Worm (Caenorhabditis elegans): ENCODE data around the gene unc-52.

The unc-52 gene

DNA sequence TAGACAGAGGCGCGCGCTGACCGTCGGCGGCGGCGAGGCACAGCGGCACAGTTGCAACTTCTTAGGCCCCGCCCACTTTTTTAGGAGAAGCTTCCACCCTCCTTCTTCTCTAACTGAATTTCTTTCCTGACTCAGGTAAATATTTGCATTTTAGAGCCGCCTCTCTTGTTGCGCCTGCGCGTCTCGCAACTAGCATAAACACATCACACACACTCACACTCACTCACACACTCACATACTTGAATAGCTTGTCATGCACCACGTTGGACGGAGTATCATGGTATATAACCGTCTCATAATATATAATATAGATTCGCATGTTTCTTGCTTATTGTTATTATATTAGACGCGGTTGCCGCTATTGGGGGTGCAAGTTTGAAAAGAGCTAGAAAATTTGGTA lies at the start of gene unc-52:
unc-52 (minus strand) TSS at position 80 of the 400 bp plus-strand sequence.
- TF ChIP-seq unc-62 (GFP tag; optimal IDR thresholded peaks at IDR 0.05) = no peak

DNA sequence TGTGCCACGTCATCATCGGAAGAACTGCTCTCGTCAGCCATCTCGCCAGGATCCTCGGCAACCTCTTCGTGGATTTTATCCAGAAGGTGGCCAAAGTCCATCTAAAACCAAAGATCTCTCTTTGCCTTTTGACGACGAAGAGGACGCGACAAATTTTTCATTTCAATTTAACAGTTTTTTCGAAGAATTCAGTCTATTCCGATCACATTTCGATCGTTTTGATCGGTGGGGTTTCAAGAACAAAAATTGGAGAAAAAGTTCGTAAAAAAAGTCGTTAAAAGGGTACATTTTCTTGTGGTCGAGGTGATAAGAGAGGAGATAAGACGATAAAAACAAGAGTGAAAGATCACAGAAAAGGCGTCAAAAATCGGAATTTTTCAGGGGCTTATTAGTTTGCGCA lies 49.2 kb upstream of the unc-52 start, which contains the start of gene glna-1:
glna-1 (minus strand) TSS at position 101 of the 400 bp plus-strand sequence.
- TF ChIP-seq unc-62 (GFP tag; optimal IDR thresholded peaks at IDR 0.05) = no peak

DNA sequence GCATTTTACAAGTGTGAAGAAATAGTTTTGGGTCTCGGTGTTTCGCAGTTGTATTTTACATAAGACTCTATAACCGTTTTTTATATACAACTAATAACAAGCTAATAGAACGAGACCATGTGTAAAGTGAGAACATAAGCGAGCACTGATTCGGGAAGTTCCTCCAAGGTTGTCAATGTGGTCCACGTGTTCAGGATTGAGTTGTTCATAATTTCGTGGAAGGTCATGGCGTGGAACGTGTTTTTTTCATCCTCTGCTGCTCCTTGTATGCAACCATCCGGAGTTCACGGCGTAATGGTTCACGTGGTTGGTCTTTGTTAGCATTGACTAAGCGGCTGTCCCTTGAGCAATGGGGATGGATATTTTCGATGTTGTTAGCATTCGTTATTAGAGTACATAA lies 43.9 kb upstream of the unc-52 start:
- no peak for TF ChIP-seq unc-62 (GFP tag; optimal IDR thresholded peaks at IDR 0.05)

DNA sequence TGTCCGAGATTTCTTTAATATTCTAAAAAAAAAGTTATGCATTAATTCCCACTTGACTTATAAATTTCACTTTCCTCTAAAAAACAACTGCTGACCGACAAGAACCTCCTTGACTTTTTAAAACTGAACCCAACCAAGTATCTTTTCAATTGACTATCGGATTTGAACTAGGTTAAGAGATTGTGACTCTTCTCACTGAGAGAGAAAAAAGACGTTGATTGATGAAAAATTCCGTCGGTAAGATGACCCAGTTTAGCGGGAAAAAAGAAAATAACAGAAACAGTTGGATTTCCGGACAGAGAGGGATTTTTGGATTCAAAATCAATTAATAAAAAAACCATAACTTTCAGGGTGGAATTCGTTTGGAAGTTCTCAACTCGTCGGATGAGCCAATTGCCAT lies 22.2 kb upstream of the unc-52 start:
- TF ChIP-seq unc-62 (GFP tag; optimal IDR thresholded peaks at IDR 0.05) = no peak

DNA sequence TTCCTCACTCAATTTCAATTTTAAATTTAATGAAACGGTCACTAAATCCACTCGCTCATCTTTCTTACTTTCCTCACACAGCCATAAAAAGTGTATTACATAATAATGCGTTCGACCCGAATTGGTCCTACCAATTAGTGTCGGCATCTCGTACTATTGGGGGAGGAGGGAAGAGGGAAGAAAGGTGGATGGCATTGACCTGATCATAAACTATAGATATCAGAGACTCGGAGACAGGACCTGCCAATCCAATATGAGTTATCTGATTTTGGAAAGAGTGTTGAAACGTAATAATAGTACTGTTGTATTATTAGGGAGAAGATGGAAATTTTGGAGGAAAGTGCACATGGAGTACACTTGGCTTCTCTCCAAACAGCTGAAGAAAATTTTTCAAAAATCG lies 21.7 kb upstream of the unc-52 start:
- no peak for TF ChIP-seq unc-62 (GFP tag; optimal IDR thresholded peaks at IDR 0.05)

DNA sequence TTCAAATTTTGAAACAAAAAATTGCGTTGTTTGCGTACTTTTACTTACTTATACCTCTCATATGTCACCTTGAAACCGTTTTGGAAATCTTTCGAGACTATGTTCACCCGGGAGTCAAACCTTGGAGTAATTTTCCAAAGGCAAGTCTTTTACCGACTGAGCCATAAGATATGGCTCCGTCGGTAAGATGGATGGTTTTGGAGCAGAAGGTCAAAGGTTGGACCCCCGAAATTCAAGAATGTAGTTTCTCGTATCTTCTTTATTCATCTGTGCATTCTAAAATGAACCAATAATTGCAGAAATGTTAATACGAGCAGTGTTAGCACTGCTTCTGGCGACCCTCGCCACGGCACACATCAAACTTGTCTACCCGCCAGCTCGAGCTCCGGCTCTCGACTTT lies 21.0 kb upstream of the unc-52 start, which contains the start of gene C09F9.2:
C09F9.2 (plus strand) TSS at position 301 of the 400 bp plus-strand sequence.
- no peak for TF ChIP-seq unc-62 (GFP tag; optimal IDR thresholded peaks at IDR 0.05)

DNA sequence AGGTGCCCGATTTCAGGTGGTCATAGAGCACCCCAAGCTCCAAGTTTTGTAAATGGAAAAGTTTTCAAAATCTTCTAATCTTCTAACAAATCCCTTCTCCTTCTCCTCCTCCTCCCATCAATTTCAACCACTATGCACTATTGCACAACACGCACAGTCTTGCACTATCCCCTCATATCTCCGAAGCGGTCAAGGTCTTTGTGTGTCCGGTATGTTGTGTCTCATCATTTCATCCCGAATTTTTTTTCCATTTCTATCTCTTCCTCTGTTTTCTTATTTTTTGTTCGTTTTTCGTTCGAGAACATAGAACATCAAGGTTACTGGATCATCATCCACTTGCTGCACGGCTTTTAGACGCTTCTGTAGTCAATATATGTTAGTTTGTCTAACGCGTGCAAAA lies 19.9 kb upstream of the unc-52 start:
- no peak for TF ChIP-seq unc-62 (GFP tag; optimal IDR thresholded peaks at IDR 0.05)

DNA sequence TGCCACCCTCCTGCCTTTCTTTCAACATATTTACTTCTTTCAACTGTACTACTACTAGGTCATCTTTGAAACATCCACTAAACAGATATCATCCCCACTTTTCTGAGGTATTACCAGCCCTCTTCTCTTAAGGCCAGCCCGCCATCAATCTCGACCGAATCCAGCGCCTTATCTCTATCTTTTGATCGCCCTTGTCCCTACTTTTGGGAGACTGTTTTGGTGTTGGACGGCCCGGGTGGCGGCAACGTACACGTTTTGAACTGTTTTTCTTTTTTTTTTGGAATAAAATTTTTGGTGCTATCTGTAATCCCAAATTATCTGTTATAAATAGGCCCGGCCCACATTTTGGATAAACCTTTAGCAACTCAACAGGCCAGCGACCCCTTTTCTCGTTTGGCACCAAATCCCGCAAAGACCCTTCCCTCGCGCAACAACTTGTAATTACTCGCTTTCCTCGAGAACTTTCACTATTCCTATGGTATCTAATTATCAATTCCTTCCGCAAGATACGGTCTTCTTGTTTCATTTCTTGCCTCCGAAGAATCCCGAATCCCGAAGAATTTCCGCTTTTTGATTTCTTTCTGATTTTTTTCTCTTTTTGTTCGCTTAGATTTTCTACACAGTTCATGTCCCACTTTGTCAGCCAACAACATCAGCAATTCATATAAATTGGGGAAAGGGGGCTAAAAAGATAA lies 19.1 kb upstream of the unc-52 start:
- no peak for TF ChIP-seq unc-62 (GFP tag; optimal IDR thresholded peaks at IDR 0.05)

DNA sequence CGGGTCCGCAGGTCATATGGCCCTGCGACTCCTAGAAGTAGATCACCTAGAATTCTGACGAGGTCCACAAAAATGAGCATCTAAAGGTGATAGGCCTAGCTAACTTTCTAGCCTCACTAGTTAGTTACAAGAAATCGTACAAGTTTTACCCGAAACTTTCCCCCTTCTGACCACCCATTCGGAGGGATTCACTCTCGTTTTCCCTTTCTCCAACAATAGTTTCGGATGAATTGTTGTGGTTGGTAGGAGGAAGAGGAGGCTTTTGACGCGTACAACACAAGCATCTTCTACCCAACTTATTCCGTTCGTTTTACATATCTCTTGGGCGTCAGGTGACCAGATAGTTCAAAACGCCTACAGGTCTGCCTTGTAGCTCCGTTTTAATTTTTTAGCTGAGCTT lies 17.3 kb upstream of the unc-52 start:
- TF ChIP-seq unc-62 (GFP tag; optimal IDR thresholded peaks at IDR 0.05) = no peak

DNA sequence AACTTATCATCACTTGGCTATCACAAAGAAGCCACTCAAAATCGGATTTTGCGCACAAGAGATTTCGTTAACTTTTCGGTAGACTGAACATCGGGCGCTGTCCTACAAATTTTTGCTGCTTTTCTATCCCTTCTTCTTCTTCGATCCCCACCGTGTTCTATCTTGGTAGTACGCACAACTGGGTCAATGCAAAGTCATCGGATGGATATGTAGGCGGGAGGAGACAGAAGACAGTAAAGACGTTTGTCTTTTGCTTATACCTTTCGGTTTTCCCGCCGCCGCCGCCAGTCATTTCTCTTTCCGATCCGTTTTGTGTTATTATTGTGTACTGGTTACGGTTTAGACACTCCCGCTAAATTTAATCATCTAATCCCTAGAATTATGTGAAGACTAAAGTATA lies 15.8 kb upstream of the unc-52 start:
- TF ChIP-seq unc-62 (GFP tag; optimal IDR thresholded peaks at IDR 0.05) = no peak

DNA sequence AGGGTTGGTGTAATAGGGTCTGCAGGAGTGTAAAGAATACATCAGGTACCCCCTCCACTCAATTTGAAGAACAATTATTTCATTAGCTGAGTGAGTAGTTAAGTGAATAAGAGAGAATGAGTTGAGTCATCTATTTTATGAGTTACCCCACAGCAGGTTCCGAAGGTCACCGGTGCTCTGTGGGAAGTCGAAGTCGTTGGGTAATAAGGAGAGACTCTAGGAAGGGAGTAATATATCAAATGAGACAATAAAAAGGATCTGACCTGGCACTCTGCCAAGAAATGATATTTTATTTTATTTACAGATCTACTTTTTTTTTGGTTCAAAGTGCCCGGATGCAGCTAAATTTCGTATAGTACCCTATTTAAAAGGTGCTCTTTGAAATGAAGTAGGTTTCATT lies 13.8 kb upstream of the unc-52 start, which contains the start of gene C09F9.1:
C09F9.1 (plus strand) TSS at position 301 of the 400 bp plus-strand sequence.
- no peak for TF ChIP-seq unc-62 (GFP tag; optimal IDR thresholded peaks at IDR 0.05)

DNA sequence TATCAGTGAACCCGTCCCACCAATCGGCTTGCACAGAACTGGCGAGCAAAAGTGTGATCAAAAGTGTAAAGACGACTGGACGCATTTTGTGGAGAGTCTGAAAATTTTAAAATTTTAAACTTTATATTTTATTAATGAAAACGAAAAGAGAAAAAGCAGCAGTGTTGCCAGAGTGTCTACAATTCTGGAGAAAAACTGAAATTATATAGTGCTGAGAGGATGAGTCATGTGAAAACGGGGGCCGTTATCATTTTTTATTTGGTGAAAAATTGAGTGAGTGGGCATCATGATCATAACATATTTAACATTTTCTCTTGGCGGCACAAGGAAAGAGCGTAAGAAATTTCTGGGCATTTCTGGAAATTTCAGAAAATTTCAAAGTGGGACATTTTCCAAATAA lies 10.9 kb upstream of the unc-52 start, which contains the start of gene K02B7.3:
K02B7.3 (minus strand) TSS at position 101 of the 400 bp plus-strand sequence.
- no peak for TF ChIP-seq unc-62 (GFP tag; optimal IDR thresholded peaks at IDR 0.05)

DNA sequence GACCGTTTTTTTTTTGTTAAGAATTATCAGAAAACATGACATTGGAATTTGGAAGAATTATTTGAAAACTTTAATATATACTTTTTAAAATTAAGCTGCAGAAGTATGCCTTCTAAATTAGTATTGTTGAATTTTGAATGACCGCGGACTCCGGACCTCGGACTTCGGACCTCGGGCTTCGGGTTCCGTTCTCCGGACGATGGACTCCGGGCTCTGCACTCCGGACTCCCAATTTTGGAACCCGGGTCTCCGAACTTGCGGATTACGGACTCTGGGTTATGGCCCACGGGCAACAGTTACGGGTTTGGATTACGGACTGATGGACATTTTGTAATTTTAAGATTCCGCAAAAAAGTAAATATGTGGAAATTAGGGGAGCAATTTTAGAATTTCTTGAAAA lies 610 bp downstream of the unc-52 start:
- no peak for TF ChIP-seq unc-62 (GFP tag; optimal IDR thresholded peaks at IDR 0.05)

DNA sequence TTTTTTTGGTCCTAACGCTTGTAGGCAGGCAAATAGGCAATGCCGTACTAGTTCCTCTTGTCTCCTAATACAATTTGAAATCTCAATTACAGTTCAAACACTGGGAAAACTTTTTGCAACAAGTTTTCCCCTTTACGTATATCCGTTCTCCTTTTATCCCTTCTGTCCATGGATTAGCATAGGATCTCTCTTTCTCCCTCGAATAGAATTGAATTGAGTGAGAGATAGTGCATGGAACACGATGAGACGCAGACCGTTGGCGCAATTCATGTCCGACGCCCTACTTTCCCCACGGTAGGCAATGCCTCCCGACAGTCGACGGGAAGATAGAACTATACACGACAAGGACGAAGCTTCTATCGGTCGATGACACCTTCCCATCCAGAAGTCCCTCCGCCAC lies 6.1 kb downstream of the unc-52 start, which contains the start of gene hhat-1:
hhat-1 (plus strand) TSS at position 301 of the 400 bp plus-strand sequence.
- TF ChIP-seq unc-62 (GFP tag; optimal IDR thresholded peaks at IDR 0.05) = no peak

DNA sequence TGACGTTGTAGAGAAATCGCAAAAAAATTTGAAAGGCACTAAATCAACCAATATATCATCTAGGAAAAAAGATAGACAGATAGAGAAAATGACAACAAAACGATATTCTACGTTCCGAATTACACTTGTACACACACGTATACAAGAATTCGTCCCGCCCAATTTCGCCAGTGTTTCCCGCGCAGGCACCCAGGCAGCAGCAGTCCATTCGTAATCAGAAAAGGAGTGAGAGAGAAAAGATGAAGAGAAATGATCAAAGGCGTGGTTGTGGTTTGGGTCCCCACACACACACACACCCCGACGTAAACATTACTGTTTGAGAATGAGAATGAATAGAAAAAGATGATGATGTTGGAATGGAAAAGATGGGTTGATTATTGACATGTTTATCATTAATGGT lies 10.6 kb downstream of the unc-52 start:
- TF ChIP-seq unc-62 (GFP tag; optimal IDR thresholded peaks at IDR 0.05) = no peak

DNA sequence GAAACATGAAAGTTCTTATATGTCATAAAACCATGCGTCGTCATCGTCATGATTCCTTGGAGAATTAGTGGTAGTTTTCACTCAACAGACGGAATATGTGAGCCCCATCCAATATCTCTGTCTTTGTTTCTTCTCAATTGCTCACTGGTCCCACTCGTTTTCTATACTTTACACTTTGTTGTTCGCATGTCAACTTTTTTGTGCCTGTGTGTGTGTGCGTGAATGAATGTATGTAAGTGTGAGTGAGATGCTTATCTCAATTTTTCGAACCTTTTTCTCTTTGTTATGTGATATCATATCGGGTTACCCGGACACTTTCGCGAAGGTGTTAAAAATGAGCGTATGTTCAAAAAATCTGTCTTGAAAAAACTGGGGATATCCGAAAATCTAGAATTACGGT lies 12.2 kb downstream of the unc-52 start:
- no peak for TF ChIP-seq unc-62 (GFP tag; optimal IDR thresholded peaks at IDR 0.05)

DNA sequence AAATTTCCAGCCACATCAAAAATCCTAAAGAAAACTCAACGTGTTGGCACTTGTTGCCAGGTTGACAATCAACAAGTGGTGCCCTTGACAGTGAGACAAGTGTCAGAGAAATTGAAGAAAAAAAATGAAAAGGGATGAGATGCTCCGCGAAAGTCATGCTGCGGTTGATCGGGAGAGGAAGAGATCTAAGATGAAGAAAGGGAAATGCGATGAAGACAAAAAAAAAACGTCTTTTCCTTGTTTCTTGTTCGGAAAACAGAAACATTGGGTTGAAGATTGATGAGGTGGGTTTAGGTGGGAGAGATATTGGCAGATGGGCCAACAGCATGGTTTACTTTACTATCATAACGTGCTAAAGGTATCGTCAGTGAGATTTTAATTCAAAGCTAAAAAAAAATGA lies 14.1 kb downstream of the unc-52 start:
- TF ChIP-seq unc-62 (GFP tag; optimal IDR thresholded peaks at IDR 0.05) = no peak

DNA sequence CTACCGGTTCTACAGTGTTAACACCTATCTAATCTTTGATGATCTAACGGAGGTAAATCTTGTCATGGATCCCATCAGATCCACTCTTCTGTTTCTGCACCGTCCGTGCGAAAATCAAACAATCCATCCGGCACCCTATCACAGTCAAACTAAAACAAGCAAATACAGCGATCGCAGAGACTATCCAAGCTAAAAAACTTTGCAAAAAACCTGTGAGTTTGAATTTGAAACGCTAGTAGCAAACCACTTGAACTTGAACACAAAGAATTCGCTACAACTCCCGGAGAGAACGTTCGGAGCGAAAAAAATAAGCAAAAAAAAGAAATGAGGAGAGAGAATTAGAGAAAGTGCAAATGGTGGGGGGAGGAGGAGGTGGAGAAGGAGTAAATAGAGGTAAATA lies 15.6 kb downstream of the unc-52 start:
- no peak for TF ChIP-seq unc-62 (GFP tag; optimal IDR thresholded peaks at IDR 0.05)
